Worm (Caenorhabditis elegans) whole organism, L2 larva: Measurements from ENCODE around the gene ZK1248.20.

Experiments used
- ama-1 ChIP-seq: fragments of 150-350 bp; optimal IDR thresholded peaks from 2 replicates; lab custom pipeline; 2018; ENCODE audit warnings: inconsistent platforms
- ceh-82 ChIP-seq: fragments of 150-350 bp; optimal IDR thresholded peaks from 2 replicates; lab custom pipeline; 2014; ENCODE audit warnings: missing biosample characterization, missing genetic modification characterization
- nhr-12 ChIP-seq: fragments of 150-350 bp; optimal IDR thresholded peaks from 2 replicates; lab custom pipeline; 2014; ENCODE audit warnings: missing biosample characterization, missing genetic modification characterization
- nhr-23 ChIP-seq: fragments of 150-350 bp; optimal IDR thresholded peaks from 2 replicates; lab custom pipeline; 2014; ENCODE audit warnings: missing biosample characterization, missing genetic modification reagents, missing genetic modification characterization
- snpc-4 ChIP-seq: fragments of 150-350 bp; optimal IDR thresholded peaks from 2 replicates; lab custom pipeline; 2014; ENCODE audit warnings: missing biosample characterization, missing genetic modification characterization
- unc-55 ChIP-seq: fragments of 150-350 bp; sonication (generic microtip); optimal IDR thresholded peaks from 3 replicates; lab custom pipeline; 2014; ENCODE audit warnings: missing biosample characterization, missing genetic modification reagents, missing genetic modification characterization

- TF ChIP-seq ama-1 (lab: Kevin White, UChicago) (no peak), nhr-12 (tag; lab: Kevin White, UChicago) (no peak), ceh-82 (tag; lab: Kevin White, UChicago) (no peak), snpc-4 (tag; lab: Kevin White, UChicago) (no peak), unc-55 (GFP tag; lab: Kevin White, UChicago) (no peak), nhr-23 (tag; lab: Kevin White, UChicago) (no peak)
Observed at ce11 chrII:5863893-5864292, 47.4 kb downstream of the ZK1248.20 start, which contains the start of gene tag-234.
